Fruit fly (Drosophila melanogaster) whole organism, wandering third instar larva: ENCODE measurements around the gene DIP2.

ENCODE experiments used
- Dfd ChIP-seq: fragments of >200 bp; optimal IDR thresholded peaks from 2 replicates; lab custom pipeline; 2017; ENCODE audit warnings: missing biosample characterization, missing genetic modification characterization
- Jra ChIP-seq: sonication (Bioruptor generic); optimal IDR thresholded peaks from 2 replicates; lab custom pipeline; 2016; ENCODE audit warnings: missing biosample characterization, missing genetic modification characterization
- Vsx2 ChIP-seq: fragments of 200-300, 225-300 bp; sonication (Bioruptor generic); optimal IDR thresholded peaks from 2 replicates; lab custom pipeline; 2018; ENCODE audit warnings: missing biosample characterization, missing genetic modification characterization; ENCODE audit not compliant: partially characterized antibody
- foxo ChIP-seq, 2 experiments: fragments of 200-800 bp; sonication (Bioruptor generic); optimal IDR thresholded peaks; 2 replicates in 1 of 2; 3 replicates in 1 of 2; lab custom pipeline; 2016 to 2017; ENCODE audit warnings: missing biosample characterization in 2 of 2, missing genetic modification characterization in 2 of 2
- fru ChIP-seq: fragments of 200-800 bp; sonication (Bioruptor generic); optimal IDR thresholded peaks from 3 replicates; lab custom pipeline; 2016; ENCODE audit warnings: missing biosample characterization, mild to moderate bottlenecking, missing genetic modification characterization
- h ChIP-seq: fragments of 200-800 bp; sonication (Bioruptor generic); optimal IDR thresholded peaks from 3 replicates; lab custom pipeline; 2016; ENCODE audit warnings: missing biosample characterization, mild to moderate bottlenecking, missing genetic modification characterization
- tai ChIP-seq: sonication (Bioruptor generic); optimal IDR thresholded peaks from 2 replicates; lab custom pipeline; 2016; ENCODE audit warnings: missing biosample characterization, missing genetic modification characterization
- woc ChIP-seq: sonication (Bioruptor generic); optimal IDR thresholded peaks from 2 replicates; lab custom pipeline; 2016; ENCODE audit warnings: missing biosample characterization, mild to moderate bottlenecking, missing genetic modification characterization

- no peak for TF ChIP-seq Dfd (GFP tag; lab: Kevin White, UChicago)
- TF ChIP-seq Vsx2 = peak; percentile 63
- no peak for TF ChIP-seq Jra
- TF ChIP-seq tai (GFP tag; lab: Kevin White, UChicago) = peak; percentile 42
- no peak for TF ChIP-seq fru (GFP tag; lab: Kevin White, UChicago)
- no peak for TF ChIP-seq foxo (GFP tag; optimal IDR thresholded peaks at IDR 0.05; lab: Kevin White, UChicago)
- no peak for TF ChIP-seq h (GFP tag; lab: Kevin White, UChicago)
- no peak for TF ChIP-seq woc (GFP tag; lab: Kevin White, UChicago)
Measured at dm6 chr3L:246644-247199, 11.0 kb downstream of the DIP2 start.
